Fruit fly (Drosophila melanogaster) whole organism, pupa: ENCODE results near the gene CG46440.

Experiments
- CG10348 ChIP-seq: fragments of 200-800 bp; sonication (Bioruptor generic); IDR thresholded peaks from 2 replicates; pipeline ENCODE4 v1.3.6; 2022; ENCODE audit warnings: missing biosample characterization, missing genetic modification characterization
- CG12605 ChIP-seq: fragments of 200-800 bp; sonication (Bioruptor generic); IDR thresholded peaks from 2 replicates; pipeline ENCODE4 v1.3.6; 2022; ENCODE audit warnings: missing biosample characterization, missing genetic modification characterization
- CG13204 ChIP-seq: fragments of 200-800 bp; sonication (Bioruptor generic); optimal IDR thresholded peaks from 2 replicates; lab custom pipeline; 2018; ENCODE audit warnings: missing biosample characterization, mild to moderate bottlenecking, missing genetic modification characterization, moderate library complexity
- CG15710 ChIP-seq: fragments of 200-800 bp; sonication (Bioruptor generic); optimal IDR thresholded peaks from 2 replicates; lab custom pipeline; 2018; ENCODE audit warnings: missing biosample characterization, mild to moderate bottlenecking, missing genetic modification characterization, moderate library complexity
- CG9948 ChIP-seq: fragments of 200-800 bp; sonication (Bioruptor generic); optimal IDR thresholded peaks from 2 replicates; lab custom pipeline; 2018; ENCODE audit warnings: missing biosample characterization, mild to moderate bottlenecking, missing genetic modification characterization, moderate library complexity
- D1 ChIP-seq: fragments of 200-800 bp; sonication (Bioruptor generic); optimal IDR thresholded peaks from 2 replicates; lab custom pipeline; 2018; ENCODE audit warnings: missing biosample characterization, mild to moderate bottlenecking, missing genetic modification characterization, moderate library complexity

DNA sequence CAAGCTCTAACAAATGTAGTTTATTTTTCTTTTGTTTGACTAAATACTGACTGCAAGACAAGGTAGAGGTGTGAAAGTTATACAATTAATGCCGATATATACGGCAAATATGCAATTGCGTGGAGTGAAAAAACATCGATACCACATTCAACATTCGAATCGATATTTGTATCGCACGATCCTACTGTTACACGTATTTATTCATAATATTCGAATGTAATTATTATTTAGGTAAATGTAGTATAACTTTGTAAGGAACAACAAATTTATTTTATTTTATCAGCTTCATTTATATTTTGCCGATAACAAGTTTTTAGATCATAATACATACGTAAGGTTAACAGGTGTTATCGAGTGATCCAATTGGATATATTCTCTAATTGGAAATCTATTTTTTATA is 22.2 kb downstream of the CG46440 start, which contains the start of gene Chc:
- TF ChIP-seq CG12605 (GFP tag; lab: Robert Waterston, UW) = no peak
- TF ChIP-seq CG9948 (tag; lab: Kevin White, UChicago) = no peak
- no peak for TF ChIP-seq CG13204 (GFP tag; lab: Kevin White, UChicago)
- TF ChIP-seq D1 (tag; lab: Kevin White, UChicago) = peak; percentile 54
- no peak for TF ChIP-seq CG10348 (GFP tag; lab: Robert Waterston, UW)
- TF ChIP-seq CG15710 = no peak
